Fruit fly (Drosophila melanogaster): ENCODE results near the gene CG12817.

CG12817 gene

DNA sequence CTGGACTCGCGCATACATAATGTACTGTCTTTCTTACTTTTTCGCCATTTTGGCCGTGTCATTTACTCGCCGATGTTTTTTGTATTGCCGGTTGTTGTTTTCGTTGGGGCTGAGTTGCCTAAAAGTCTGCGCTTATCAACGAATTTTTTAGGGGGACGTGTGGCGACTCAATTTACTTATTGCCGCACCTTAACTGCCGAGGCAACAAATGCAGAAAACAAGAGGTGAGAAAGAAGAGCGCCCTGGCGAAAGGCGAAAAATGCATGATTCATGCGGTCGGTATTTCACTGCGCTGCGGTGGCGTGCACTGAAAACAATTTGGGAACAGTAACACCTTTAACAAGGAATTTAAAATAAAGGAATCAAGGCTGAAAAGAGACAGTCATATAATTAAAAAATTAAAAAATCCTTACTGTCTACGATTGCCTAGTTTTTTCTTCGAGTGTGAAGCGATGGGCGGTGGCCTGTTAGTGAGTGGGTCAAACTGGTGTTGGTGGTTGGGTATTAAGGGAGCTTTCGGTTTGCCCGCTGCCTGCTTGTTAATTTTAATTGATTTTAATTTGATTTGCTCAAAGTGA, 44.4 kb upstream of the CG12817 start (continued):
- TF ChIP-seq emc (GFP tag; optimal IDR thresholded peaks at IDR 0.05) (peak; percentile 34), lilli (GFP tag; optimal IDR thresholded peaks at IDR 0.05) (peak; percentile 53), CG2199 (GFP tag; IDR thresholded peaks at IDR 0.05) (no peak), Poxn (GFP tag; IDR thresholded peaks at IDR 0.05) (no peak), exex (tag; optimal IDR thresholded peaks at IDR 0.05) (no peak), Abd-B (GFP tag; optimal IDR thresholded peaks at IDR 0.05) (peak; percentile 32), CG8388 (GFP tag; optimal IDR thresholded peaks at IDR 0.05) (peak; percentile 62), eve (GFP tag; optimal IDR thresholded peaks at IDR 0.05) (no peak), CG32767 (GFP tag; IDR thresholded peaks at IDR 0.05) (peak; percentile 69; the same call in 1 of the 2 replicates), aop (GFP tag; IDR thresholded peaks at IDR 0.05) (no peak), Camta (GFP tag; optimal IDR thresholded peaks at IDR 0.05) (peak; percentile 39), bsh (GFP tag; optimal IDR thresholded peaks at IDR 0.05) (peak in 1 of 2 experiments; percentile 71), hkb (optimal IDR thresholded peaks at IDR 0.05) (no peak), hkb (GFP tag; IDR thresholded peaks at IDR 0.05) (peak; percentile 83), PHDP (tag; optimal IDR thresholded peaks at IDR 0.05) (peak; percentile 73), Dfd (GFP tag; optimal IDR thresholded peaks at IDR 0.05) (no peak), Rx (GFP tag; IDR thresholded peaks at IDR 0.05) (peak; percentile 64; the same call in 1 of the 2 replicates), nerfin-2 (GFP tag; IDR thresholded peaks at IDR 0.05; ENCODE audit: partially characterized antibody) (no peak), tup (GFP tag; optimal IDR thresholded peaks at IDR 0.05) (peak; percentile 24), CG10147 (GFP tag; optimal IDR thresholded peaks at IDR 0.05) (peak; percentile 24), CG6689 (GFP tag; IDR thresholded peaks at IDR 0.05) (peak; percentile 76), dm (GFP tag; optimal IDR thresholded peaks at IDR 0.05) (peak; percentile 40), ERR (GFP tag; optimal IDR thresholded peaks at IDR 0.05) (peak; percentile 42), tna (GFP tag; IDR thresholded peaks at IDR 0.05; ENCODE audit: partially characterized antibody) (no peak), CG18764 (GFP tag; optimal IDR thresholded peaks at IDR 0.05) (peak; percentile 32), Vsx1 (GFP tag; optimal IDR thresholded peaks at IDR 0.05) (no peak), Myb (GFP tag; optimal IDR thresholded peaks at IDR 0.05) (no peak), Sry-δ (GFP tag; optimal IDR thresholded peaks at IDR 0.05) (no peak), CG10543 (GFP tag; optimal IDR thresholded peaks at IDR 0.05) (no peak), CG9797 (GFP tag; optimal IDR thresholded peaks at IDR 0.05) (no peak), nmo (GFP tag; optimal IDR thresholded peaks at IDR 0.05) (peak; percentile 63), Sox100B (GFP tag; optimal IDR thresholded peaks at IDR 0.05) (peak; percentile 9), fu2 (GFP tag; optimal IDR thresholded peaks at IDR 0.05) (no peak), CG42726 (GFP tag; IDR thresholded peaks at IDR 0.05; ENCODE audit: partially characterized antibody) (no peak), CG9609 (GFP tag; optimal IDR thresholded peaks at IDR 0.05) (peak; percentile 30), cato (GFP tag; optimal IDR thresholded peaks at IDR 0.05; ENCODE audit: borderline replicate concordance) (peak; percentile 24), hth (optimal IDR thresholded peaks at IDR 0.05) (no peak), gcm2 (GFP tag; optimal IDR thresholded peaks at IDR 0.05) (peak; percentile 17), lola (GFP tag; optimal IDR thresholded peaks at IDR 0.05) (no peak), CG5180 (GFP tag; optimal IDR thresholded peaks at IDR 0.05) (peak; percentile 3), Hr3 (GFP tag; optimal IDR thresholded peaks at IDR 0.05) (peak; percentile 53), HLH3B (GFP tag; IDR thresholded peaks at IDR 0.05) (peak; percentile 82), C15 (GFP tag; IDR thresholded peaks at IDR 0.05) (peak; percentile 53; the same call in 1 of the 3 replicates), Mrtf (GFP tag; IDR thresholded peaks at IDR 0.05) (peak; percentile 46; the same call in 1 of the 3 replicates), Hmx (GFP tag; optimal IDR thresholded peaks at IDR 0.05) (peak; percentile 15), tx (GFP tag; optimal IDR thresholded peaks at IDR 0.05) (no peak), CG34422 (GFP tag; IDR thresholded peaks at IDR 0.05) (peak; percentile 81), lmd (GFP tag; IDR thresholded peaks at IDR 0.05) (peak; percentile 80), Sry-β (GFP tag; optimal IDR thresholded peaks at IDR 0.05) (no peak), BEAF-32 (GFP tag; optimal IDR thresholded peaks at IDR 0.05) (no peak)
